Fruit fly (Drosophila melanogaster) whole organism, wandering third instar larva: Measurements from ENCODE around the gene CG33172.

ENCODE experiments used
- CG9705 ChIP-seq: fragments of 200-800 bp; sonication (Bioruptor generic); optimal IDR thresholded peaks from 2 replicates; lab custom pipeline; 2018; ENCODE audit warnings: missing biosample characterization, mild to moderate bottlenecking, missing genetic modification characterization
- Hnf4 ChIP-seq: fragments of 200-800 bp; sonication (Bioruptor generic); optimal IDR thresholded peaks from 2 replicates; lab custom pipeline; 2016; ENCODE audit warnings: missing biosample characterization, mild to moderate bottlenecking, missing genetic modification characterization
- br ChIP-seq: fragments of 200-800 bp; sonication (Bioruptor generic); optimal IDR thresholded peaks from 2 replicates; lab custom pipeline; 2016; ENCODE audit warnings: missing biosample characterization, missing genetic modification characterization
- ey ChIP-seq: fragments of 200-800 bp; sonication (Bioruptor generic); optimal IDR thresholded peaks from 2 replicates; lab custom pipeline; 2016; ENCODE audit warnings: missing biosample characterization, missing genetic modification characterization
- fru ChIP-seq: fragments of 200-800 bp; sonication (Bioruptor generic); optimal IDR thresholded peaks from 3 replicates; lab custom pipeline; 2016; ENCODE audit warnings: missing biosample characterization, mild to moderate bottlenecking, missing genetic modification characterization
- h ChIP-seq: fragments of 200-800 bp; sonication (Bioruptor generic); optimal IDR thresholded peaks from 3 replicates; lab custom pipeline; 2016; ENCODE audit warnings: missing biosample characterization, mild to moderate bottlenecking, missing genetic modification characterization
- pan ChIP-seq: fragments of >200 bp; optimal IDR thresholded peaks from 2 replicates; lab custom pipeline; 2017
- rgr ChIP-seq: fragments of 200-800 bp; sonication (Bioruptor generic); optimal IDR thresholded peaks from 3 replicates; lab custom pipeline; 2016; ENCODE audit warnings: missing biosample characterization, mild to moderate bottlenecking, missing genetic modification characterization

- TF ChIP-seq rgr (no peak), h (no peak), fru (peak; percentile 6), br (GFP tag; lab: Kevin White, UChicago) (no peak), Hnf4 (GFP tag; lab: Kevin White, UChicago) (no peak), CG9705 (GFP tag; lab: Kevin White, UChicago) (no peak), ey (GFP tag; lab: Kevin White, UChicago) (no peak), pan (lab: Kevin White, UChicago) (no peak)
Observed at dm6 chrX:15758692-15759240, 10.7 kb upstream of the CG33172 start.
